Worm (Caenorhabditis elegans) whole organism, mixed stage, embryonic: ENCODE data around the gene D1014.4.

Experiments used
- M03D4.4 ChIP-seq: sonication (generic microtip); optimal IDR thresholded peaks from 2 replicates; lab custom pipeline; 2017; ENCODE audit warnings: mild to moderate bottlenecking, missing genetic modification characterization, missing compliant biosample characterization
- blmp-1 ChIP-seq: fragments of 150-350 bp; optimal IDR thresholded peaks from 2 replicates; lab custom pipeline; 2014; ENCODE audit warnings: missing biosample characterization, missing genetic modification characterization
- ceh-43 ChIP-seq: fragments of 200-800 bp; sonication (Bioruptor generic); optimal IDR thresholded peaks from 2 replicates; lab custom pipeline; 2018; ENCODE audit warnings: mild to moderate bottlenecking, missing genetic modification characterization, moderate library complexity, missing compliant biosample characterization
- ceh-83 ChIP-seq: fragments of 200-800 bp; sonication (Bioruptor generic); optimal IDR thresholded peaks from 2 replicates; lab custom pipeline; 2018; ENCODE audit warnings: mild to moderate bottlenecking, missing genetic modification characterization, missing compliant biosample characterization
- ces-1 ChIP-seq: fragments of 150-350 bp; optimal IDR thresholded peaks from 2 replicates; lab custom pipeline; 2014; ENCODE audit warnings: missing biosample characterization, missing genetic modification reagents, missing genetic modification characterization
- drap-1 ChIP-seq: fragments of 200-800 bp; sonication (Bioruptor generic); optimal IDR thresholded peaks from 3 replicates; lab custom pipeline; 2018; ENCODE audit warnings: mild to moderate bottlenecking, missing genetic modification characterization, missing compliant biosample characterization
- elt-1 ChIP-seq: sonication (generic microtip); optimal IDR thresholded peaks from 2 replicates; lab custom pipeline; 2017; ENCODE audit warnings: missing genetic modification characterization, mild to moderate bottlenecking, missing compliant biosample characterization, antibody characterized with exemption, moderate library complexity, borderline replicate concordance; ENCODE audit not compliant: insufficient read depth
- elt-3 ChIP-seq: fragments of 150-350 bp; optimal IDR thresholded peaks from 2 replicates; lab custom pipeline; 2014; ENCODE audit warnings: missing biosample characterization, missing genetic modification characterization
- flh-1 ChIP-seq: fragments of 200-800 bp; sonication (Bioruptor generic); optimal IDR thresholded peaks from 2 replicates; lab custom pipeline; 2018; ENCODE audit warnings: mild to moderate bottlenecking, missing genetic modification characterization, moderate library complexity, missing compliant biosample characterization
- hlh-1 ChIP-seq: fragments of 150-350 bp; optimal IDR thresholded peaks from 2 replicates; lab custom pipeline; 2014; ENCODE audit warnings: missing biosample characterization, missing genetic modification reagents, missing genetic modification characterization
- lin-13 ChIP-seq: fragments of 150-350 bp; optimal IDR thresholded peaks from 2 replicates; lab custom pipeline; 2014; ENCODE audit warnings: missing biosample characterization, missing genetic modification characterization
- lin-32 ChIP-seq: fragments of 200-800 bp; sonication (Bioruptor generic); optimal IDR thresholded peaks from 2 replicates; lab custom pipeline; 2018; ENCODE audit warnings: mild to moderate bottlenecking, missing genetic modification characterization, missing compliant biosample characterization
- lsy-2 ChIP-seq: fragments of 150-350 bp; optimal IDR thresholded peaks from 2 replicates; lab custom pipeline; 2014; ENCODE audit warnings: missing biosample characterization, missing genetic modification characterization
- mab-5 ChIP-seq: fragments of 150-350 bp; optimal IDR thresholded peaks from 2 replicates; lab custom pipeline; 2014; ENCODE audit warnings: missing biosample characterization, missing genetic modification characterization
- mep-1 ChIP-seq: fragments of 150-350 bp; optimal IDR thresholded peaks from 2 replicates; lab custom pipeline; 2017; ENCODE audit warnings: missing biosample characterization, missing genetic modification reagents, missing genetic modification characterization, inconsistent platforms
- nhr-12 ChIP-seq: fragments of 150-350 bp; optimal IDR thresholded peaks from 2 replicates; lab custom pipeline; 2014; ENCODE audit warnings: missing biosample characterization, missing genetic modification characterization
- nhr-237 ChIP-seq: fragments of 150-350 bp; optimal IDR thresholded peaks from 2 replicates; lab custom pipeline; 2014; ENCODE audit warnings: missing biosample characterization, missing genetic modification characterization
- nhr-28 ChIP-seq: fragments of 150-350 bp; optimal IDR thresholded peaks from 2 replicates; lab custom pipeline; 2014; ENCODE audit warnings: missing biosample characterization, missing genetic modification characterization
- nhr-76 ChIP-seq: sonication (generic microtip); optimal IDR thresholded peaks from 2 replicates; lab custom pipeline; 2017; ENCODE audit warnings: missing biosample characterization, missing genetic modification characterization
- snpc-4 ChIP-seq: fragments of 150-350 bp; optimal IDR thresholded peaks from 2 replicates; lab custom pipeline; 2014; ENCODE audit warnings: missing biosample characterization, missing genetic modification characterization
- sptf-1 ChIP-seq: sonication (generic microtip); optimal IDR thresholded peaks from 2 replicates; lab custom pipeline; 2017; ENCODE audit warnings: mild to moderate bottlenecking, missing genetic modification characterization, moderate library complexity, missing compliant biosample characterization
- tbx-8 ChIP-seq: fragments of 200-800 bp; sonication (Bioruptor generic); optimal IDR thresholded peaks from 2 replicates; lab custom pipeline; 2018; ENCODE audit warnings: mild to moderate bottlenecking, missing genetic modification characterization, moderate library complexity, missing compliant biosample characterization
- unc-39 ChIP-seq: fragments of 150-350 bp; optimal IDR thresholded peaks from 2 replicates; lab custom pipeline; 2014; ENCODE audit warnings: missing biosample characterization, missing genetic modification characterization
- unc-62 ChIP-seq: fragments of 150-350 bp; optimal IDR thresholded peaks from 2 replicates; lab custom pipeline; 2014; ENCODE audit warnings: missing biosample characterization, missing genetic modification reagents, missing genetic modification characterization
- ztf-11 ChIP-seq: fragments of 150-350 bp; optimal IDR thresholded peaks from 2 replicates; lab custom pipeline; 2014; ENCODE audit warnings: missing biosample characterization, missing genetic modification characterization

The D1014.4 gene

DNA sequence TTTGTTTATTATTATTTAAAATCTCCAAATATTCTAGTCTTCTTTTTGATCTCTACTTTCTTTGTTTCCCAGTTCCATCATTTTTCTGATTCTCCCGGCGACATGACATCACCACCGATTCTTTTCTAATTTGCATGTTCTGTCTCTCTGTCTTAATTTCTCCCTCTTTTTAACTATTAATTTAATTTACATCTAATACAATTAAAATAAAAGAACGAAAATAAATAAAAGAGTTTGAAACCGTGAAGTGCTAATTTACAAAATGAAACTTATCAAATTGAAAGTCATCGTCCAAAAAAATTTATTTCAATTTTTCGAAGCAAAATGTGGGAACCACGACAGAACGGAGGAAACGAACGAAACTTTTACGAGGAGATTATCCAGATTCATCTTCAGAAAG lies 26.6 kb downstream of the D1014.4 start, which contains the start of gene F20D6.6:
TSS of gene F20D6.6 (plus strand) at position 301 of the 400 bp plus-strand sequence.
- TF ChIP-seq lin-32 (GFP tag; lab: Kevin White, UChicago) (no peak), blmp-1 (tag; lab: Kevin White, UChicago) (no peak)

ce11 chrV:8161699-8162098 lies 28.7 kb downstream of the D1014.4 start, which contains the start of gene F20D6.5:
Gene F20D6.5, plus strand, starts transcription at chrV:8161957.
- no peak for TF ChIP-seq nhr-12 (tag; lab: Kevin White, UChicago)
- TF ChIP-seq mab-5 (tag; lab: Kevin White, UChicago) = no peak
- TF ChIP-seq elt-1 (tag; lab: Kevin White, UChicago) = no peak
- TF ChIP-seq hlh-1 (tag; lab: Kevin White, UChicago) = no peak
- TF ChIP-seq snpc-4 (tag; lab: Kevin White, UChicago) = no peak
- TF ChIP-seq ces-1 (GFP tag; lab: Kevin White, UChicago) = no peak
- TF ChIP-seq unc-39 (tag; lab: Kevin White, UChicago) = no peak
- no peak for TF ChIP-seq flh-1 (GFP tag; lab: Kevin White, UChicago)
- no peak for TF ChIP-seq lin-13 (tag; lab: Kevin White, UChicago)
- no peak for TF ChIP-seq blmp-1 (tag; lab: Kevin White, UChicago)

- TF ChIP-seq tbx-8 (GFP tag; lab: Kevin White, UChicago) (no peak), elt-1 (tag; lab: Kevin White, UChicago) (no peak), sptf-1 (tag; lab: Kevin White, UChicago) (no peak)
These were observed 30.2 kb downstream of the D1014.4 start for ce11 chrV:8163199-8163598.

- TF ChIP-seq mab-5 (tag; lab: Kevin White, UChicago) (no peak), ces-1 (GFP tag; lab: Kevin White, UChicago) (peak; percentile 32)
These were observed 35.4 kb downstream of the D1014.4 start, which contains the start of gene F20D6.8 for ce11 chrV:8168219-8168962. Gene F20D6.8, minus strand, starts transcription at chrV:8168269.

ce11 chrV:8169150-8169549 lies 36.1 kb downstream of the D1014.4 start:
- TF ChIP-seq drap-1 (GFP tag; lab: Kevin White, UChicago) = no peak
- no peak for TF ChIP-seq M03D4.4 (tag; lab: Kevin White, UChicago)
- TF ChIP-seq lin-32 (GFP tag; lab: Kevin White, UChicago) = no peak
- TF ChIP-seq lsy-2 (tag; lab: Kevin White, UChicago) = no peak
- TF ChIP-seq unc-62 = no peak
- no peak for TF ChIP-seq unc-39 (tag; lab: Kevin White, UChicago)
- TF ChIP-seq mep-1 (tag; lab: Kevin White, UChicago) = no peak
- no peak for TF ChIP-seq mab-5 (tag; lab: Kevin White, UChicago)
- TF ChIP-seq ceh-43 (GFP tag; lab: Kevin White, UChicago) = no peak
- no peak for TF ChIP-seq ceh-83 (GFP tag; lab: Kevin White, UChicago)
- no peak for TF ChIP-seq elt-3 (tag; lab: Kevin White, UChicago)
- TF ChIP-seq elt-1 (tag; lab: Kevin White, UChicago) = no peak
- TF ChIP-seq nhr-12 (tag; lab: Kevin White, UChicago) = no peak
- no peak for TF ChIP-seq hlh-1 (tag; lab: Kevin White, UChicago)
- TF ChIP-seq lin-13 (tag; lab: Kevin White, UChicago) = no peak
- no peak for TF ChIP-seq nhr-28
- no peak for TF ChIP-seq nhr-237
- TF ChIP-seq nhr-76 = no peak
- no peak for TF ChIP-seq ztf-11 (tag; lab: Kevin White, UChicago)

- no peak for TF ChIP-seq elt-3 (tag; lab: Kevin White, UChicago)
- TF ChIP-seq nhr-237 = no peak
- no peak for TF ChIP-seq drap-1 (GFP tag; lab: Kevin White, UChicago)
- peak; percentile 56 for TF ChIP-seq ces-1 (GFP tag; lab: Kevin White, UChicago)
- TF ChIP-seq flh-1 (GFP tag; lab: Kevin White, UChicago) = no peak
- TF ChIP-seq nhr-28 = no peak
- no peak for TF ChIP-seq snpc-4 (tag; lab: Kevin White, UChicago)
- no peak for TF ChIP-seq tbx-8 (GFP tag; lab: Kevin White, UChicago)
- TF ChIP-seq, all 35 proteins: peak for 1
These were observed 37.3 kb downstream of the D1014.4 start for ce11 chrV:8170300-8170699.
